Fruit fly (Drosophila melanogaster) whole organism, embryonic: ENCODE measurements around the gene Mal-B1.
A peak's percentile ranks its signal among the peaks of the same experiment; 100 is the strongest.

Experiments used
- Bteb2 ChIP-seq: fragments of 200-800 bp; sonication (Bioruptor generic); optimal IDR thresholded peaks from 2 replicates; lab custom pipeline; 2016; ENCODE audit warnings: missing biosample characterization, missing genetic modification characterization
- CG12659 ChIP-seq: fragments of 200-800 bp; sonication (Bioruptor generic); optimal IDR thresholded peaks from 3 replicates; lab custom pipeline; 2017; ENCODE audit warnings: mild to moderate bottlenecking, missing biosample characterization, missing genetic modification reagents, missing genetic modification characterization
- CG1529 ChIP-seq: fragments of 200-800 bp; sonication (Bioruptor generic); optimal IDR thresholded peaks from 3 replicates; lab custom pipeline; 2018; ENCODE audit warnings: missing biosample characterization, missing genetic modification characterization
- D ChIP-seq, 2 experiments: fragments of 200-800 bp in 1 of 2; fragments of >200 bp in 1 of 2; sonication (Bioruptor generic) in 1 of 2; optimal IDR thresholded peaks; 2 replicates in 1 of 2; 3 replicates in 1 of 2; lab custom pipeline; 2017; ENCODE audit warnings: mild to moderate bottlenecking in 1 of 2, missing biosample characterization in 1 of 2, missing genetic modification characterization in 1 of 2, missing genetic modification reagents in 1 of 2

DNA sequence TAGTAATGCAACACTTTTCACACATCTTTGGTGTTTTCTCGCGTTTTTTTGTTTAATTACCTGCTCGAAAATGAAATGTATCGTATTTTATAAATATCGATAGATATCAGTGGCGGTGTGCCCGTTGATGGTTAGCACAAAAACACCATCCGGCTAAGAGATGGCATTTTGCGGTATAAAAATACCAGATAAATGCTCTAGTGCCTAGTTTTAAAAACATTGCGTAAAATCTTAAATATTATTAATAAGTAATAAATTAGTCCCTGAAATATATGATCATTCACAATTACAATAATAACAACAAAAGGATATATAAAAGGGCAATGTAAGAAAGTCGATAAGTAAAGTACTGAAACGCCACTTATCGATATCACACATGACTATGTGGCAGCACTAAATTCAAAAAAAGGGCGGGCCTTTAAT, 33.4 kb upstream of the Mal-B1 start, which contains the start of gene CycY:
- TF ChIP-seq Bteb2 (GFP tag; lab: Kevin White, UChicago), result no peak
- TF ChIP-seq D (optimal IDR thresholded peaks at IDR 0.05; lab: Kevin White, UChicago), result no peak
- TF ChIP-seq D (GFP tag; optimal IDR thresholded peaks at IDR 0.05; lab: Kevin White, UChicago), result no peak
- no peak for TF ChIP-seq CG1529
- TF ChIP-seq CG12659 (GFP tag; lab: Kevin White, UChicago), result peak; percentile 50
